Worm (Caenorhabditis elegans): ENCODE measurements around the gene nhr-212.

Gene nhr-212

DNA sequence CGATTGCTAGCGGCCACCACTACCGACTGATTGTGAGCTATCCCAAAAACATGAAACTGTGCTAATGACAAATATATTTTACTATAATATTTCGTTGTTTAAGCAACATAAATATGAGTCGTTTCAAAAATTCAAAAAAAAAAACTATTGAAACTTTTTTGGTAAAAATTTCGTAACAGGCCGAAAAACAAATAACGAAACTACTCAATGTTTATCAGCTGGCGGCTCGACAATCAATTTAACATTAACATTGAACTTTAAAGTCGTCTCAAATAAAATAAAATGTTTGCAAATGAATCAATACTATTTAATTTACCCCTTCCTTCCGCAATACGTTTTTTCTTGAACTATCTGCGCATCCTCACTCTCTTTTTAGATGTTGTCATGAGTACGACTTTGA is 26.8 kb upstream of the nhr-212 start:
- no peak for TF ChIP-seq F52B5.7 (tag; optimal IDR thresholded peaks at IDR 0.05)
- TF ChIP-seq cebp-1 (GFP tag; IDR thresholded peaks at IDR 0.05) = no peak
- TF ChIP-seq cebp-1 (tag; optimal IDR thresholded peaks at IDR 0.05) = peak; percentile 72
- no peak for TF ChIP-seq hlh-26 (GFP tag; conservative IDR thresholded peaks at IDR 0.05)
- no peak for TF ChIP-seq rpc-1 (optimal IDR thresholded peaks at IDR 0.05)
- TF ChIP-seq rpc-1 (tag; optimal IDR thresholded peaks at IDR 0.05) = no peak
- no peak for TF ChIP-seq tlf-1 (GFP tag; optimal IDR thresholded peaks at IDR 0.05)
- TF ChIP-seq pha-4 (tag; optimal IDR thresholded peaks at IDR 0.05) = peak; percentile 5
- no peak for TF ChIP-seq snpc-3.4 (tag; optimal IDR thresholded peaks at IDR 0.05)
- TF ChIP-seq F33H1.4 (GFP tag; IDR thresholded peaks at IDR 0.05) = no peak

DNA sequence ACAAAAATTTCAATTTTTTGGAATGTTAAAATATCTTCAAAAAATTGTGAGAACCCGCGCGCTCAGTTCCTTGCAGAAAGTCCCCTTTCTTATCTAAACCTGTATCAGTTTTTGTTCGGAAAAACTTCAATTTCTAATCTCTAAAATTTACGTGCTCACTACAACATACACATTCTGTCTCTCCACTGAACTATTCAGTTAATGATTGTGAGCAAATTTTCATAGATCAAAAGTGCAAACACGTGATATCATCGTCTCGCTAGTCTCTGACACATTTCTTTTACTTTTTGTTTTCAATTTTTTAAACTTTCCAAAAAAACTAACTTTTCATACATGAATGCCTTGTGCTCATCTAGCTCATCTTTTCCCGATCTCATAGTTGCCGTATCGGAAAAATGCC is 25.2 kb upstream of the nhr-212 start, which contains the start of gene nhr-203:
Gene nhr-203 (plus strand): TSS at position 332 of the 400 bp plus-strand sequence.
- TF ChIP-seq nhr-80 (tag; optimal IDR thresholded peaks at IDR 0.05) (peak; percentile 67), sptf-2 (GFP tag; optimal IDR thresholded peaks at IDR 0.05) (no peak)

DNA sequence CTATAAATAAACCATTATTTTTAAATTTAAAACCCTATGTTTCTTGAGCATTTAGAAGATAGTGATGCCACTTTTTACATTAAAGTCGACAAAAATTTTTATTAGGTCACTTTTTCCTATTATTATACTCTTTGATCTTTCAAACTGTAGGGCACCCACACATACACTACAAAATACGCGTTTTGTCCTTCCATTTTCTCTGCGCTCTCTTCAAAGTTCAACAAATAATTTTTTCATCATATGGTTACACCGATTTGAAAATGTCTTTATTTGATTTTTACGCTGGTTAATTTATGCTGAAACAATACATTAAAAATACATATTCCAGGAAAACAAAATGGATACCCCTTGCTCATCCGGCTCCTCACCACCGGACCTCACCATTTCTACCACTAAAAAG is 22.4 kb upstream of the nhr-212 start, which contains the start of gene nhr-202:
Gene nhr-202 (plus strand): TSS at position 326 of the 400 bp plus-strand sequence.
- TF ChIP-seq nhr-80 (tag; optimal IDR thresholded peaks at IDR 0.05) (peak; percentile 49), Y53F4B.3 (GFP tag; IDR thresholded peaks at IDR 0.05) (no peak)

DNA sequence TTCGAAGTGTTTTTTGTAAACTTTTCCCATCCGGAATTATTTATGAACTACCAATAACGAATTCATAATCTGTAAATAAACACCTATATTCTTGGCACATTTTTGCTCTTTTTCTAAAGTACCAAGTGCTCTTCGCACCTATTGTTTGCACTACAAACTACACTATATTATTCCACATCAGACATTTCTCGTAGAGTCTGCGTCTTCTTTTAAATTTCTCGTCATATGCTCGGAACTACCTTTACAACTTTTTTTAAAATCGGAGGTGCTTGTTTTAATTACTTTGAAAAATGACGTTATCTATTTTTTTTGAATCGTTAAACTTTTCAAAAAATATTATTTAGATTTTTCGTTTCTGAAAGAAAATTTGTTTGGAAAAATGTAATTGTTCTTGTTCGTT is 19.9 kb upstream of the nhr-212 start, which contains the start of gene nhr-201:
Gene nhr-201 (plus strand): TSS at position 29 of the 400 bp plus-strand sequence.
- TF ChIP-seq lir-1 (GFP tag; conservative IDR thresholded peaks at IDR 0.05) = no peak
- peak; percentile 11 for TF ChIP-seq nhr-80 (tag; optimal IDR thresholded peaks at IDR 0.05)

DNA sequence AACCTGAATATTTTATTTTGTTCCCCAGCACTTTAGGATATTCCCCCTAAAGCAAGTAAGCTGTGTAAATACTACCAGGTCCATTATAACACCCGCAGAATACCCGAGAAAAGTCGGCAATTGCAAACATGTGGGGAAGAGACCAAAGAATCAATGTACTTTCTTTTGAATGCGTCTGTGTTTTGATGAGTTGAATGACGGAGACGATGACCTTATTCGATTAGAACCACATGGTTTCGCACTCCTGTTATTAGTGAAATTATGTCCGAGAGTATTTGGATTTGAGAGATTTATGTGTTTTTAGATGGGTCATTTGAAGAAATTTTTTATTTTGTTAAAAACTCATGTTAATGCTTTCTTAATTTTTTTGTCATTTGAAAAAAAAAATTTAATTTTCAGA is 19.3 kb upstream of the nhr-212 start:
- no peak for TF ChIP-seq rpc-1 (optimal IDR thresholded peaks at IDR 0.05)
- no peak for TF ChIP-seq rpc-1 (tag; optimal IDR thresholded peaks at IDR 0.05)
- TF ChIP-seq F52B5.7 (tag; optimal IDR thresholded peaks at IDR 0.05) = no peak
- no peak for TF ChIP-seq repo-1 (tag; optimal IDR thresholded peaks at IDR 0.05)
- no peak for TF ChIP-seq F22D6.2 (tag; optimal IDR thresholded peaks at IDR 0.05)
- no peak for TF ChIP-seq mes-4 (tag; optimal IDR thresholded peaks at IDR 0.05)
- no peak for TF ChIP-seq ets-4 (GFP tag; optimal IDR thresholded peaks at IDR 0.05)
- no peak for TF ChIP-seq T26A5.8 (tag; optimal IDR thresholded peaks at IDR 0.05)
- TF ChIP-seq ceh-27 (GFP tag; optimal IDR thresholded peaks at IDR 0.05) = no peak
- no peak for TF ChIP-seq dox-1 (GFP tag; IDR thresholded peaks at IDR 0.05)
- no peak for TF ChIP-seq hmg-20 (GFP tag; IDR thresholded peaks at IDR 0.05)
- no peak for TF ChIP-seq Y53G8AR.9 (GFP tag; conservative IDR thresholded peaks at IDR 0.05)
- no peak for TF ChIP-seq Y95B8A.8 (GFP tag; IDR thresholded peaks at IDR 0.05)
- TF ChIP-seq rcor-1 (GFP tag; IDR thresholded peaks at IDR 0.05) = no peak
- no peak for TF ChIP-seq akir-1 (GFP tag; optimal IDR thresholded peaks at IDR 0.05)
- TF ChIP-seq ekl-4 (GFP tag; IDR thresholded peaks at IDR 0.05) = no peak

DNA sequence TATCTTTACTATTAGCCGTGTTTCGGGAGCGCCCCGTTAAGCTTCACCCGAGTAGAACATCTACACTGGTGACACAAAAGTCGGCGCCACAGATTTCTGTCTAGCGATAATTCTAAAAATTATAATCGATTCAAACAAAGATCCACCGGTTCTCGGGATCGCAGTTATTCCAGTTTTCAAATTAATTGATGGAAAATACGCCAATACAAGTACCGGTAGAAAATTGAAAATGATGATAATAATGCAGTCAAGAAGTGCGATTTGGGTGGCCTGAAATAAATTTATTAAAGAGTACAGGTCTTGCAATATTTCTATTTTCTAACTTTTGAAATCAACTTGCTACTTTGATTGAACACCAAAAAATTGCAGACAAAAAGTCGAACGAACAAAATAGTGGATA is 17.1 kb upstream of the nhr-212 start:
- TF ChIP-seq lin-26 (GFP tag; IDR thresholded peaks at IDR 0.05) (no peak), F52B5.7 (tag; optimal IDR thresholded peaks at IDR 0.05) (no peak), F57C9.4 (tag; optimal IDR thresholded peaks at IDR 0.05) (no peak), F10E7.11 (tag; optimal IDR thresholded peaks at IDR 0.05) (no peak), ztf-22 (GFP tag; optimal IDR thresholded peaks at IDR 0.05) (no peak), unc-62 (GFP tag; optimal IDR thresholded peaks at IDR 0.05) (no peak), lin-54 (GFP tag; optimal IDR thresholded peaks at IDR 0.05) (no peak), nhr-90 (tag; optimal IDR thresholded peaks at IDR 0.05) (no peak), aptf-2 (GFP tag; conservative IDR thresholded peaks at IDR 0.05) (no peak), attf-6 (GFP tag; IDR thresholded peaks at IDR 0.05) (no peak)

Data from whole organism, young adult.